Worm (Caenorhabditis elegans): ENCODE measurements around the gene F10D7.4.

Gene F10D7.4

DNA sequence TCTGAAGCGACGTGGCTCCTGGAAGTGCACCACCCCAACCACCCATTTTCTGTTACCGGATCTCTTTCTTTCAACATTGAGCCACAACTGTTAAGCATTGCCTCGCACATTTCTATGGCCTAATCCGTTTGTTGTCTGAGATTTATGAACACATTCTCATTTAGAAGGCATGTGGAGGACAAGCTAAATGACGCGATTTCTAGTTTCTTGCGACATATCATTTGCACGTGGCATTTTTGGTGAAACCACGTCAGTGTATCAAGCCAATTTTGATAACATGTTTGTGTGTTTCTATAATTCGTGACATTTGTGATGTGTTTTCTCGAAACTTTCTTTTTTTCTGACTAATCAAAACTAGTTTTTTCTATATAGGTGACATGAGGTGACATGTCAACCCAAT lies 25.1 kb downstream of the F10D7.4 start:
- no peak for TF ChIP-seq Y79H2A.3 (GFP tag; conservative IDR thresholded peaks at IDR 0.05)
- TF ChIP-seq aptf-2 (GFP tag; conservative IDR thresholded peaks at IDR 0.05) = no peak
- TF ChIP-seq ztf-26 (tag; optimal IDR thresholded peaks at IDR 0.05) = no peak
- no peak for TF ChIP-seq rec-8 (tag; optimal IDR thresholded peaks at IDR 0.05)
- TF ChIP-seq ccch-3 (GFP tag; optimal IDR thresholded peaks at IDR 0.05) = no peak
- no peak for TF ChIP-seq die-1 (tag; optimal IDR thresholded peaks at IDR 0.05)
- no peak for TF ChIP-seq F37B4.10 (GFP tag; IDR thresholded peaks at IDR 0.05)
- no peak for TF ChIP-seq egl-18 (GFP tag; IDR thresholded peaks at IDR 0.05)
- TF ChIP-seq madf-8 (GFP tag; conservative IDR thresholded peaks at IDR 0.05) = no peak
- TF ChIP-seq B0019.2 (GFP tag; conservative IDR thresholded peaks at IDR 0.05) = no peak
- no peak for TF ChIP-seq nfya-1 (tag; optimal IDR thresholded peaks at IDR 0.05; ENCODE audit: borderline replicate concordance, insufficient read depth)
- TF ChIP-seq snpc-1.3 (tag; optimal IDR thresholded peaks at IDR 0.05; ENCODE audit: insufficient read depth) = no peak
- no peak for TF ChIP-seq attf-5 (GFP tag; optimal IDR thresholded peaks at IDR 0.05)
- no peak for TF ChIP-seq nhr-80 (tag; optimal IDR thresholded peaks at IDR 0.05)
- no peak for TF ChIP-seq nhr-90 (tag; optimal IDR thresholded peaks at IDR 0.05)

DNA sequence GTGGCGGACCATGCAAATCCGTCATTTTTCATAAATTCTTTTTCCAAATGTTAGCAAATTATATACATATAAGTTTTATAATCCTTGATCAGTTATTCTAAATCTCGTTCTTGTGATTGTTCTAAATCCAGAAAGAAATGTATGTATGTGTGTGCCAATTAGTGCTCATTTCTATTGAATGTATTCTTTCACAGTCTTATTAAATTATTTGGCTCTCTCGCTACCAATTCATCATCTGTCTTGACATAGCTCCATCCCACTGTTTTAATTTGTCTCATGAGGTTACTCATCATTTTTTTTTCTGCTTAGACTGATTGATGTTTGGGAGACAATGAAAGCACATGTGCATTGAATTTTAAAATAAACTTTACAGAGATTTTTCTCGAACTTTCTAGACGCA lies 26.4 kb downstream of the F10D7.4 start:
- TF ChIP-seq gei-17 (GFP tag; optimal IDR thresholded peaks at IDR 0.05) = no peak
- no peak for TF ChIP-seq dpff-1 (tag; optimal IDR thresholded peaks at IDR 0.05)
- TF ChIP-seq attf-6 (GFP tag; IDR thresholded peaks at IDR 0.05) = no peak
- no peak for TF ChIP-seq ztf-28 (GFP tag; IDR thresholded peaks at IDR 0.05)
- no peak for TF ChIP-seq mes-4 (tag; optimal IDR thresholded peaks at IDR 0.05)
- TF ChIP-seq F49E8.2 (tag; optimal IDR thresholded peaks at IDR 0.05; ENCODE audit: insufficient read depth) = no peak
- TF ChIP-seq attf-5 (GFP tag; optimal IDR thresholded peaks at IDR 0.05) = no peak
- no peak for TF ChIP-seq let-526 (GFP tag; IDR thresholded peaks at IDR 0.05)
- TF ChIP-seq repo-1 (tag; optimal IDR thresholded peaks at IDR 0.05) = no peak
- no peak for TF ChIP-seq B0336.3 (GFP tag; IDR thresholded peaks at IDR 0.05)
- TF ChIP-seq Y95B8A.8 (GFP tag; IDR thresholded peaks at IDR 0.05) = no peak
- TF ChIP-seq Y56A3A.18 (GFP tag; IDR thresholded peaks at IDR 0.05) = no peak
- no peak for TF ChIP-seq C17E4.6 (GFP tag; IDR thresholded peaks at IDR 0.05)
- TF ChIP-seq madf-10 (tag; optimal IDR thresholded peaks at IDR 0.05) = no peak
- TF ChIP-seq hlh-26 (GFP tag; conservative IDR thresholded peaks at IDR 0.05) = no peak
- TF ChIP-seq F57A8.1 (GFP tag; optimal IDR thresholded peaks at IDR 0.05) = no peak
- no peak for TF ChIP-seq ekl-4 (GFP tag; IDR thresholded peaks at IDR 0.05)
- TF ChIP-seq F22D6.2 (tag; optimal IDR thresholded peaks at IDR 0.05) = no peak
- no peak for TF ChIP-seq ceh-91 (GFP tag; IDR thresholded peaks at IDR 0.05)
- no peak for TF ChIP-seq lsl-1 (GFP tag; optimal IDR thresholded peaks at IDR 0.05)

DNA sequence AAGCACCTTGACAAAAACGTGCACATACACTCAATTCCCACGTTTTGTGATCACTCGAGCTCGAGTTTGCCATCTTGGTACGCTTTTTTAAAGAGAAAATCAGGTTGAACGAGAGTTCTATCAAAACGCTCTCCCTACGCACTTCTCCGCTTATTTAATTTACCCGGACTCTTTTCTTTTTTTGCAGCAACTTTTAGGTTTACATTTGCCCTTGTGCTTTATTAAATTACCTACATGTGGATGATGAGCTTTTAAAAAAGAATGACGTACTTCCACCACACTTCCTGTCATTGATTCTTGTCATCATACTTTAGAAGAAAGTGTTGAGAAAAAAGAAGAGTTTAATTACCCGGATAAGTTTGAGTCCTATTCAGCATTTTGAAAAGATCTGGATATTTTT lies 29.8 kb downstream of the F10D7.4 start:
- no peak for TF ChIP-seq ceh-91 (GFP tag; IDR thresholded peaks at IDR 0.05)
- TF ChIP-seq lag-1 (GFP tag; IDR thresholded peaks at IDR 0.05) = no peak
- no peak for TF ChIP-seq attf-5 (GFP tag; optimal IDR thresholded peaks at IDR 0.05)
- TF ChIP-seq snpc-1.1 (tag; optimal IDR thresholded peaks at IDR 0.05; ENCODE audit: insufficient read depth) = no peak
- TF ChIP-seq repo-1 (tag; optimal IDR thresholded peaks at IDR 0.05) = no peak
- no peak for TF ChIP-seq dpff-1 (tag; optimal IDR thresholded peaks at IDR 0.05)
- TF ChIP-seq tlf-1 (GFP tag; optimal IDR thresholded peaks at IDR 0.05) = no peak
- no peak for TF ChIP-seq ceh-100 (GFP tag; IDR thresholded peaks at IDR 0.05)
- TF ChIP-seq hsf-1 (GFP tag; IDR thresholded peaks at IDR 0.05) = no peak
- TF ChIP-seq ama-1 (optimal IDR thresholded peaks at IDR 0.05) = no peak
- no peak for TF ChIP-seq ama-1 (GFP tag; optimal IDR thresholded peaks at IDR 0.05)
- no peak for TF ChIP-seq egl-44 (GFP tag; IDR thresholded peaks at IDR 0.05)
- TF ChIP-seq nfya-1 (tag; optimal IDR thresholded peaks at IDR 0.05; ENCODE audit: borderline replicate concordance, insufficient read depth) = no peak
- TF ChIP-seq Y53G8AR.9 (GFP tag; conservative IDR thresholded peaks at IDR 0.05) = no peak
